Fruit fly (Drosophila melanogaster) S2 (cell line): ENCODE measurements around the gene CycC.

Experiments used
- CG8478 ChIP-seq: fragments of >200 bp; optimal IDR thresholded peaks from 2 replicates; lab custom pipeline; 2018
- CTCF ChIP-seq, 2 experiments: fragments of >200 bp; optimal IDR thresholded peaks; 2 replicates each; lab custom pipeline; 2018

dm6 chr3R:14846924-14847599, 42.9 kb downstream of the CycC start:
- no peak for TF ChIP-seq CTCF (optimal IDR thresholded peaks at IDR 0.05; lab: Kevin White, UChicago)
- TF ChIP-seq CG8478 = no peak
